Fruit fly (Drosophila melanogaster) whole organism, prepupa: ENCODE measurements around the gene Membrin.
A peak's percentile ranks its signal among the peaks of the same experiment; 100 is the strongest.

ENCODE experiments used
- Blimp-1 ChIP-seq: fragments of 200-800 bp; sonication (Bioruptor generic); optimal IDR thresholded peaks from 3 replicates; lab custom pipeline; 2017; ENCODE audit warnings: missing biosample characterization, missing genetic modification characterization, mild to moderate bottlenecking, moderate library complexity, missing genetic modification reagents
- CG11294 ChIP-seq: fragments of 200-800 bp; sonication (Bioruptor generic); IDR thresholded peaks from 2 replicates; pipeline ENCODE4 v1.3.6; 2022; ENCODE audit warnings: missing biosample characterization, missing genetic modification characterization
- CG11762 ChIP-seq: fragments of 200-800 bp; sonication (Bioruptor generic); optimal IDR thresholded peaks from 3 replicates; lab custom pipeline; 2016; ENCODE audit warnings: missing biosample characterization, missing genetic modification characterization; ENCODE audit not compliant: insufficient read depth
- CG11902 ChIP-seq: fragments of 200-800 bp; sonication (Bioruptor generic); optimal IDR thresholded peaks from 3 replicates; lab custom pipeline; 2016; ENCODE audit warnings: missing biosample characterization, missing genetic modification characterization
- CG15336 ChIP-seq: fragments of 200-800 bp; sonication (Bioruptor generic); IDR thresholded peaks from 2 replicates; pipeline ENCODE4 v1.3.6; 2022; ENCODE audit warnings: missing biosample characterization, missing genetic modification characterization
- CG31627 ChIP-seq: fragments of 200-800 bp; sonication (Bioruptor generic); optimal IDR thresholded peaks from 3 replicates; lab custom pipeline; 2016; ENCODE audit warnings: missing biosample characterization, missing genetic modification characterization
- CG32006 ChIP-seq: fragments of 200-800 bp; sonication (Bioruptor generic); optimal IDR thresholded peaks from 3 replicates; lab custom pipeline; 2017; ENCODE audit warnings: missing biosample characterization, mild to moderate bottlenecking, missing genetic modification characterization
- CG34406 ChIP-seq: fragments of 200-800 bp; sonication (Bioruptor generic); optimal IDR thresholded peaks from 3 replicates; lab custom pipeline; 2016; ENCODE audit warnings: missing biosample characterization, missing genetic modification characterization
- CG3919 ChIP-seq: fragments of 200-800 bp; sonication (Bioruptor generic); optimal IDR thresholded peaks from 3 replicates; lab custom pipeline; 2016; ENCODE audit warnings: missing biosample characterization, missing genetic modification characterization
- CG6163 ChIP-seq: fragments of 200-800 bp; sonication (Bioruptor generic); IDR thresholded peaks from 3 replicates; pipeline ENCODE4 v1.3.6; 2022; ENCODE audit warnings: missing biosample characterization, missing genetic modification characterization
- CG6792 ChIP-seq: fragments of 200-800 bp; sonication (Bioruptor generic); optimal IDR thresholded peaks from 3 replicates; lab custom pipeline; 2016; ENCODE audit warnings: missing biosample characterization, missing genetic modification characterization
- CG7368 ChIP-seq: fragments of 200-800 bp; sonication (Bioruptor generic); optimal IDR thresholded peaks from 3 replicates; lab custom pipeline; 2016; ENCODE audit warnings: missing biosample characterization, missing genetic modification characterization
- CG8119 ChIP-seq: fragments of 200-800 bp; sonication (Bioruptor generic); IDR thresholded peaks from 3 replicates; pipeline ENCODE4 v1.3.6; 2022; ENCODE audit warnings: missing biosample characterization, missing genetic modification characterization
- CG8319 ChIP-seq: fragments of 200-800 bp; sonication (Bioruptor generic); optimal IDR thresholded peaks from 3 replicates; lab custom pipeline; 2016; ENCODE audit warnings: missing biosample characterization, missing genetic modification characterization
- CG9139 ChIP-seq: fragments of 200-800 bp; sonication (Bioruptor generic); optimal IDR thresholded peaks from 3 replicates; lab custom pipeline; 2017; ENCODE audit warnings: missing biosample characterization, mild to moderate bottlenecking, missing genetic modification characterization
- Eip75B ChIP-seq: fragments of 200-800 bp; sonication (Bioruptor generic); optimal IDR thresholded peaks from 3 replicates; lab custom pipeline; 2016; ENCODE audit warnings: missing biosample characterization, missing genetic modification characterization
- Eip78C ChIP-seq: fragments of 200-800 bp; sonication (Bioruptor generic); peaks from one replicate; lab custom pipeline; 2016; ENCODE audit warnings: missing biosample characterization, missing genetic modification characterization
- Eip93F ChIP-seq: fragments of 200-800 bp; sonication (Bioruptor generic); optimal IDR thresholded peaks from 2 replicates; lab custom pipeline; 2016; ENCODE audit warnings: missing biosample characterization, mild to moderate bottlenecking, missing genetic modification characterization
- Ets21C ChIP-seq: fragments of 200-800 bp; sonication (Bioruptor generic); optimal IDR thresholded peaks from 3 replicates; lab custom pipeline; 2016; ENCODE audit warnings: missing biosample characterization, missing genetic modification characterization
- Ets96B ChIP-seq: fragments of 200-800 bp; optimal IDR thresholded peaks from 2 replicates; lab custom pipeline; 2019; ENCODE audit warnings: missing biosample characterization, mild to moderate bottlenecking, missing genetic modification characterization, moderate library complexity
- Gug ChIP-seq: fragments of 200-800 bp; sonication (Bioruptor generic); IDR thresholded peaks from 2 replicates; pipeline ENCODE4 v1.3.6; 2022; ENCODE audit warnings: missing biosample characterization, missing genetic modification characterization
- Hr38 ChIP-seq: sonication (Bioruptor generic); optimal IDR thresholded peaks from 2 replicates; lab custom pipeline; 2016; ENCODE audit warnings: missing biosample characterization, missing genetic modification characterization
- Hr39 ChIP-seq: fragments of 200-800 bp; sonication (Bioruptor generic); optimal IDR thresholded peaks from 2 replicates; lab custom pipeline; 2016; ENCODE audit warnings: missing biosample characterization, missing genetic modification characterization
- Hr4 ChIP-seq: fragments of 200-800 bp; sonication (Bioruptor generic); optimal IDR thresholded peaks from 3 replicates; lab custom pipeline; 2016; ENCODE audit warnings: missing biosample characterization, missing genetic modification characterization
- Lpt ChIP-seq: fragments of 200-800 bp; sonication (Bioruptor generic); optimal IDR thresholded peaks from 3 replicates; lab custom pipeline; 2016; ENCODE audit warnings: missing biosample characterization, missing genetic modification characterization
- Met ChIP-seq: fragments of 200-800 bp; sonication (Bioruptor generic); optimal IDR thresholded peaks from 3 replicates; lab custom pipeline; 2016; ENCODE audit warnings: missing biosample characterization, missing genetic modification characterization
- OdsH ChIP-seq: fragments of 200-800 bp; sonication (Bioruptor generic); optimal IDR thresholded peaks from 3 replicates; lab custom pipeline; 2016; ENCODE audit warnings: missing biosample characterization, missing genetic modification characterization
- Sox15 ChIP-seq: fragments of 200-800 bp; sonication (Bioruptor generic); optimal IDR thresholded peaks from 3 replicates; lab custom pipeline; 2016; ENCODE audit warnings: missing biosample characterization, missing genetic modification characterization
- achi ChIP-seq: fragments of 200-800 bp; sonication (Bioruptor generic); optimal IDR thresholded peaks from 3 replicates; lab custom pipeline; 2016; ENCODE audit warnings: missing biosample characterization, missing genetic modification characterization
- acj6 ChIP-seq: fragments of 200-800 bp; sonication (Bioruptor generic); optimal IDR thresholded peaks from 3 replicates; lab custom pipeline; 2016; ENCODE audit warnings: missing biosample characterization, missing genetic modification characterization
- cyc ChIP-seq: fragments of 200-800 bp; sonication (Bioruptor generic); optimal IDR thresholded peaks from 3 replicates; lab custom pipeline; 2016; ENCODE audit warnings: missing biosample characterization, missing genetic modification characterization
- dac ChIP-seq: fragments of 200-800 bp; sonication (Bioruptor generic); optimal IDR thresholded peaks from 2 replicates; lab custom pipeline; 2017; ENCODE audit warnings: missing biosample characterization, mild to moderate bottlenecking, missing genetic modification characterization
- dsx ChIP-seq: fragments of 200-800 bp; optimal IDR thresholded peaks from 3 replicates; lab custom pipeline; 2019; ENCODE audit warnings: missing biosample characterization, mild to moderate bottlenecking, missing genetic modification characterization, moderate library complexity; ENCODE audit not compliant: poor library complexity, severe bottlenecking
- eg ChIP-seq: fragments of 200-800 bp; sonication (Bioruptor generic); IDR thresholded peaks from 3 replicates; pipeline ENCODE4 v1.3.6; 2022; ENCODE audit warnings: missing biosample characterization, missing genetic modification characterization
- esn ChIP-seq: fragments of 200-800 bp; sonication (Bioruptor generic); optimal IDR thresholded peaks from 2 replicates; lab custom pipeline; 2016; ENCODE audit warnings: missing biosample characterization, mild to moderate bottlenecking, missing genetic modification characterization, moderate library complexity
- fd59A ChIP-seq: fragments of 200-800 bp; sonication (Bioruptor generic); optimal IDR thresholded peaks from 2 replicates; lab custom pipeline; 2017; ENCODE audit warnings: missing biosample characterization, mild to moderate bottlenecking, missing genetic modification characterization, missing genetic modification reagents
- fd85E ChIP-seq: fragments of 200-800 bp; sonication (Bioruptor generic); optimal IDR thresholded peaks from 3 replicates; lab custom pipeline; 2016; ENCODE audit warnings: missing biosample characterization, missing genetic modification characterization
- fkh ChIP-seq: fragments of 200-800 bp; sonication (Bioruptor generic); optimal IDR thresholded peaks from 3 replicates; lab custom pipeline; 2017; ENCODE audit warnings: missing biosample characterization, mild to moderate bottlenecking, missing genetic modification characterization, moderate library complexity
- lz ChIP-seq: fragments of 200-800 bp; sonication (Bioruptor generic); optimal IDR thresholded peaks from 3 replicates; lab custom pipeline; 2016; ENCODE audit warnings: missing biosample characterization, missing genetic modification characterization
- pdm3 ChIP-seq: fragments of 200-800 bp; sonication (Bioruptor generic); optimal IDR thresholded peaks from 3 replicates; lab custom pipeline; 2016; ENCODE audit warnings: missing biosample characterization, missing genetic modification characterization
- salr ChIP-seq, 2 experiments: fragments of 200-800 bp; sonication (Bioruptor generic); optimal IDR thresholded peaks; 3 replicates each; lab custom pipeline; 2016 to 2018; ENCODE audit warnings: missing biosample characterization in 2 of 2, missing genetic modification characterization in 2 of 2, mild to moderate bottlenecking in 1 of 2
- spab ChIP-seq: fragments of 200-800 bp; sonication (Bioruptor generic); optimal IDR thresholded peaks from 2 replicates; lab custom pipeline; 2017; ENCODE audit warnings: missing biosample characterization, mild to moderate bottlenecking, missing genetic modification characterization, missing genetic modification reagents
- ss ChIP-seq, 2 experiments: fragments of 200-800 bp; sonication (Bioruptor generic); optimal IDR thresholded peaks; 2 replicates in 1 of 2; 3 replicates in 1 of 2; lab custom pipeline; 2017 to 2018; ENCODE audit warnings: mild to moderate bottlenecking in 2 of 2, missing biosample characterization in 2 of 2, missing genetic modification characterization in 2 of 2, moderate library complexity in 1 of 2
- svp ChIP-seq: fragments of 200-800 bp; sonication (Bioruptor generic); peaks from one replicate; lab custom pipeline; 2016; ENCODE audit warnings: missing biosample characterization, missing genetic modification characterization
- topi ChIP-seq: fragments of 200-800 bp; sonication (Bioruptor generic); optimal IDR thresholded peaks from 3 replicates; lab custom pipeline; 2016; ENCODE audit warnings: missing biosample characterization, missing genetic modification characterization
- vri ChIP-seq: fragments of 200-800 bp; sonication (Bioruptor generic); optimal IDR thresholded peaks from 3 replicates; lab custom pipeline; 2016; ENCODE audit warnings: missing biosample characterization, mild to moderate bottlenecking, missing genetic modification characterization

Gene Membrin

dm6 chr3L:5360039-5360988 is 5.9 kb upstream of the Membrin start, which contains the start of gene Cyt-c1:
Gene Cyt-c1 (plus strand): TSS chr3L:5360211.
- peak; percentile 91 for TF ChIP-seq vri
- TF ChIP-seq Eip78C (GFP tag; lab: Kevin White, UChicago): peak; percentile 25
- no peak for TF ChIP-seq Hr39 (GFP tag; lab: Kevin White, UChicago)
- TF ChIP-seq Eip93F: no peak
- peak; percentile 26 for TF ChIP-seq achi (GFP tag; lab: Kevin White, UChicago)

dm6 chr3L:5365164-5365879 is 933 bp upstream of the Membrin start:
- no peak; the same call in 1 of the 3 replicates for TF ChIP-seq CG6163
- TF ChIP-seq fkh (GFP tag; lab: Kevin White, UChicago): no peak
- peak; percentile 36 for TF ChIP-seq Eip93F
- peak; percentile 77 for TF ChIP-seq OdsH
- no peak for TF ChIP-seq dac (GFP tag; lab: Kevin White, UChicago)
- peak; percentile 15 for TF ChIP-seq vri
- peak; percentile 58 for TF ChIP-seq CG31627 (GFP tag; lab: Kevin White, UChicago)
- TF ChIP-seq eg: peak; percentile 48; the same call in 2 of the 3 replicates
- TF ChIP-seq svp (GFP tag; lab: Kevin White, UChicago): peak; percentile 95
- no peak for TF ChIP-seq CG8319 (GFP tag; lab: Kevin White, UChicago)
- TF ChIP-seq Sox15 (GFP tag; lab: Kevin White, UChicago): peak; percentile 34
- TF ChIP-seq Hr4 (GFP tag; lab: Kevin White, UChicago): peak; percentile 62
- TF ChIP-seq spab (GFP tag; lab: Kevin White, UChicago): peak; percentile 50
- peak; percentile 68 for TF ChIP-seq pdm3 (GFP tag; lab: Kevin White, UChicago)
- peak; percentile 80 for TF ChIP-seq CG34406 (GFP tag; lab: Kevin White, UChicago)
- TF ChIP-seq CG9139: peak; percentile 45
- peak; percentile 28 for TF ChIP-seq cyc (GFP tag; lab: Kevin White, UChicago)
- peak; percentile 79 for TF ChIP-seq acj6 (GFP tag; lab: Kevin White, UChicago)
- TF ChIP-seq Ets21C: no peak
- TF ChIP-seq Eip75B (GFP tag; lab: Kevin White, UChicago): peak; percentile 18
- TF ChIP-seq Met (GFP tag; lab: Kevin White, UChicago): peak; percentile 61
- peak; percentile 52 for TF ChIP-seq lz
- no peak for TF ChIP-seq Ets96B (tag; lab: Kevin White, UChicago)
- TF ChIP-seq CG3919 (GFP tag; lab: Kevin White, UChicago): peak; percentile 48
- peak; percentile 65 to 68 for TF ChIP-seq ss (GFP tag; optimal IDR thresholded peaks at IDR 0.05; lab: Kevin White, UChicago)
- peak; percentile 89 for TF ChIP-seq Eip78C (GFP tag; lab: Kevin White, UChicago)
- TF ChIP-seq Gug (GFP tag; lab: Robert Waterston, UW): 0 out of 2 replicates have a peak, but pooled peaks have one; percentile 8
- peak; percentile 48 for TF ChIP-seq Lpt (GFP tag; lab: Kevin White, UChicago)
- no peak for TF ChIP-seq fd85E (GFP tag; lab: Kevin White, UChicago)
- peak; percentile 82 for TF ChIP-seq CG15336 (GFP tag; lab: Robert Waterston, UW)
- peak; percentile 66 for TF ChIP-seq topi (GFP tag; lab: Kevin White, UChicago)
- 0 out of 2 replicates have a peak, but pooled peaks have one; percentile 7 for TF ChIP-seq CG11294 (GFP tag; lab: Robert Waterston, UW)
- no peak for TF ChIP-seq CG7368 (GFP tag; lab: Kevin White, UChicago)
- TF ChIP-seq CG6792: peak; percentile 41
- TF ChIP-seq Blimp-1: no peak
- no peak for TF ChIP-seq CG11762 (GFP tag; lab: Kevin White, UChicago)
- TF ChIP-seq CG32006 (GFP tag; lab: Kevin White, UChicago): peak; percentile 73
- no peak for TF ChIP-seq fd59A (GFP tag; lab: Kevin White, UChicago)
- peak; percentile 12 for TF ChIP-seq CG11902 (GFP tag; lab: Kevin White, UChicago)
- peak; percentile 50 for TF ChIP-seq dsx
- TF ChIP-seq Hr38: no peak
- TF ChIP-seq esn (GFP tag; lab: Kevin White, UChicago): peak; percentile 75
- peak; percentile 71 for TF ChIP-seq CG8119 (GFP tag; lab: Robert Waterston, UW)
- peak in 1 of 2 experiments; percentile 66 for TF ChIP-seq salr (GFP tag; optimal IDR thresholded peaks at IDR 0.05; lab: Kevin White, UChicago)
